In genomic region chr3R:26499136-26499535, dm6 we compare ENCODE assay signal across 1 fruit fly cellular context.
TF ChIP-seq lines count a peak whose summit lies in the region.

No protein-coding gene starts in this region.

TF ChIP-seq in whole organism, embryonic, 481 proteins besides CTCF, POLR2A, EP300 and RAD21 (continued from another document):
- TF ChIP-seq ci (GFP tag; IDR thresholded peaks at IDR 0.05; lab: Robert Waterston, UW), result peak; percentile 43; the same call in 1 of the 3 replicates
- TF ChIP-seq PHDP (tag; optimal IDR thresholded peaks at IDR 0.05; lab: Kevin White, UChicago), result peak; percentile 22
- peak; percentile 8; the same call in 1 of the 2 replicates for TF ChIP-seq HLH3B (GFP tag; IDR thresholded peaks at IDR 0.05; lab: Robert Waterston, UW)
- 0 out of 2 replicates have a peak, but pooled peaks have one; percentile 21 for TF ChIP-seq onecut (GFP tag; IDR thresholded peaks at IDR 0.05; lab: Robert Waterston, UW)
- no peak for TF ChIP-seq usp (GFP tag; optimal IDR thresholded peaks at IDR 0.05; lab: Kevin White, UChicago)
- TF ChIP-seq Sox102F (GFP tag; optimal IDR thresholded peaks at IDR 0.05; lab: Kevin White, UChicago), result peak; percentile 17
- peak; percentile 32 for TF ChIP-seq Blimp-1 (GFP tag; optimal IDR thresholded peaks at IDR 0.05; lab: Kevin White, UChicago)
- TF ChIP-seq eve (GFP tag; optimal IDR thresholded peaks at IDR 0.05; lab: Kevin White, UChicago), result peak in 1 of 2 experiments; percentile 35
- TF ChIP-seq dmrt99B (tag; optimal IDR thresholded peaks at IDR 0.05; lab: Kevin White, UChicago), result peak; percentile 18
- TF ChIP-seq slbo (GFP tag; IDR thresholded peaks at IDR 0.05; lab: Robert Waterston, UW), result 0 out of 2 replicates have a peak, but pooled peaks have one; percentile 21
- TF ChIP-seq CG18599 (GFP tag; optimal IDR thresholded peaks at IDR 0.05; lab: Kevin White, UChicago), result peak; percentile 62
